Fruit fly (Drosophila melanogaster) whole organism, embryonic: ENCODE data around the gene Creld.

Experiments used
- CG10565 ChIP-seq: fragments of 200-800 bp; sonication (Bioruptor generic); optimal IDR thresholded peaks from 3 replicates; lab custom pipeline; 2016; ENCODE audit warnings: missing biosample characterization, mild to moderate bottlenecking, missing genetic modification characterization
- CG11456 ChIP-seq: fragments of 200-800 bp; sonication (Bioruptor generic); IDR thresholded peaks from 3 replicates; pipeline ENCODE4 v1.3.6; 2022; ENCODE audit warnings: missing biosample characterization, missing genetic modification characterization
- CG11695 ChIP-seq: fragments of 200-800 bp; sonication (Bioruptor generic); IDR thresholded peaks from 3 replicates; pipeline ENCODE4 v1.3.6; 2022; ENCODE audit warnings: missing biosample characterization, missing genetic modification characterization
- CG12071 ChIP-seq: fragments of 200-800 bp; sonication (Bioruptor generic); optimal IDR thresholded peaks from 3 replicates; lab custom pipeline; 2018; ENCODE audit warnings: missing biosample characterization, mild to moderate bottlenecking, missing genetic modification characterization
- CG1233 ChIP-seq: fragments of 200-800 bp; sonication (Bioruptor generic); optimal IDR thresholded peaks from 4 replicates; lab custom pipeline; 2018; ENCODE audit warnings: missing biosample characterization, mild to moderate bottlenecking, missing genetic modification characterization
- CG1647 ChIP-seq: fragments of 200-800 bp; sonication (Bioruptor generic); optimal IDR thresholded peaks from 3 replicates; lab custom pipeline; 2016; ENCODE audit warnings: missing biosample characterization, missing genetic modification characterization
- CG16779 ChIP-seq: fragments of 200-800 bp; sonication (Bioruptor generic); IDR thresholded peaks from 2 replicates; pipeline ENCODE4 v1.3.6; 2022; ENCODE audit warnings: missing biosample characterization, missing genetic modification characterization
- CG17186 ChIP-seq: fragments of 200-800 bp; sonication (Bioruptor generic); optimal IDR thresholded peaks from 3 replicates; lab custom pipeline; 2017; ENCODE audit warnings: missing biosample characterization, missing genetic modification reagents, missing genetic modification characterization
- CG17385 ChIP-seq: fragments of 200-800 bp; sonication (Bioruptor generic); optimal IDR thresholded peaks from 3 replicates; lab custom pipeline; 2018; ENCODE audit warnings: missing biosample characterization, mild to moderate bottlenecking, missing genetic modification characterization
- CG1792 ChIP-seq: fragments of 200-800 bp; sonication (Bioruptor generic); optimal IDR thresholded peaks from 2 replicates; lab custom pipeline; 2016; ENCODE audit warnings: missing biosample characterization, missing genetic modification characterization
- CG2875 ChIP-seq: fragments of 200-800 bp; sonication (Bioruptor generic); optimal IDR thresholded peaks from 2 replicates; lab custom pipeline; 2017; ENCODE audit warnings: missing biosample characterization, mild to moderate bottlenecking, missing genetic modification characterization, missing genetic modification reagents
- CG32772 ChIP-seq: fragments of 200-800 bp; sonication (Bioruptor generic); IDR thresholded peaks from 2 replicates; pipeline ENCODE4 v1.3.6; 2022; ENCODE audit warnings: missing biosample characterization, missing genetic modification characterization
- CG3281 ChIP-seq: fragments of 200-800 bp; sonication (Bioruptor generic); optimal IDR thresholded peaks from 3 replicates; lab custom pipeline; 2017; ENCODE audit warnings: missing biosample characterization, mild to moderate bottlenecking, missing genetic modification characterization
- CG33213 ChIP-seq: fragments of 200-800 bp; sonication (Bioruptor generic); optimal IDR thresholded peaks from 3 replicates; lab custom pipeline; 2016; ENCODE audit warnings: missing biosample characterization, missing genetic modification characterization
- CG42726 ChIP-seq: fragments of 200-800 bp; sonication (Bioruptor generic); IDR thresholded peaks from 2 replicates; pipeline ENCODE4 v1.3.6; 2022; ENCODE audit warnings: missing biosample characterization, missing genetic modification characterization; ENCODE audit not compliant: partially characterized antibody
- CG4854 ChIP-seq: fragments of 200-800 bp; sonication (Bioruptor generic); optimal IDR thresholded peaks from 2 replicates; lab custom pipeline; 2016; ENCODE audit warnings: missing biosample characterization, missing genetic modification characterization, inconsistent platforms
- CG6254 ChIP-seq: fragments of 200-800 bp; sonication (Bioruptor generic); optimal IDR thresholded peaks from 3 replicates; lab custom pipeline; 2017; ENCODE audit warnings: mild to moderate bottlenecking, missing biosample characterization, missing genetic modification reagents, missing genetic modification characterization
- CG6654 ChIP-seq: fragments of 200-800 bp; sonication (Bioruptor generic); optimal IDR thresholded peaks from 2 replicates; lab custom pipeline; 2017; ENCODE audit warnings: missing biosample characterization, mild to moderate bottlenecking, missing genetic modification characterization
- CG7987 ChIP-seq: fragments of 200-800 bp; sonication (Bioruptor generic); optimal IDR thresholded peaks from 2 replicates; lab custom pipeline; 2018; ENCODE audit warnings: missing biosample characterization, mild to moderate bottlenecking, missing genetic modification characterization, moderate library complexity
- CG8944 ChIP-seq: fragments of 200-800 bp; sonication (Bioruptor generic); optimal IDR thresholded peaks from 3 replicates; lab custom pipeline; 2016; ENCODE audit warnings: missing biosample characterization, missing genetic modification characterization
- CG9437 ChIP-seq: fragments of 200-800 bp; sonication (Bioruptor generic); optimal IDR thresholded peaks from 2 replicates; lab custom pipeline; 2018; ENCODE audit warnings: missing biosample characterization, mild to moderate bottlenecking, missing genetic modification characterization
- CG9609 ChIP-seq: fragments of 200-800 bp; sonication (Bioruptor generic); optimal IDR thresholded peaks from 3 replicates; lab custom pipeline; 2016; ENCODE audit warnings: missing biosample characterization, missing genetic modification characterization
- Chrac-16 ChIP-seq: fragments of 200-800 bp; sonication (Bioruptor generic); optimal IDR thresholded peaks from 3 replicates; lab custom pipeline; 2016; ENCODE audit warnings: missing biosample characterization, missing genetic modification characterization
- Deaf1 ChIP-seq: fragments of 200-800 bp; optimal IDR thresholded peaks from 3 replicates; lab custom pipeline; 2019; ENCODE audit warnings: missing biosample characterization, mild to moderate bottlenecking, missing genetic modification characterization, moderate library complexity
- E2f1 ChIP-seq: fragments of 200-800 bp; sonication (Bioruptor generic); IDR thresholded peaks from 2 replicates; pipeline ENCODE4 v1.3.6; 2022; ENCODE audit warnings: missing biosample characterization, missing genetic modification characterization
- Elba2 ChIP-seq: fragments of 200-800 bp; sonication (Bioruptor generic); optimal IDR thresholded peaks from 3 replicates; lab custom pipeline; 2016; ENCODE audit warnings: missing biosample characterization, missing genetic modification characterization
- Fer2 ChIP-seq: fragments of 200-800 bp; sonication (Bioruptor generic); optimal IDR thresholded peaks from 2 replicates; lab custom pipeline; 2018; ENCODE audit warnings: missing biosample characterization, mild to moderate bottlenecking, missing genetic modification characterization, moderate library complexity
- HLH3B ChIP-seq: fragments of 200-800 bp; sonication (Bioruptor generic); IDR thresholded peaks from 2 replicates; pipeline ENCODE4 v1.3.6; 2022; ENCODE audit warnings: missing biosample characterization, missing genetic modification characterization
- HLHmδ ChIP-seq: fragments of 200-800 bp; sonication (Bioruptor generic); optimal IDR thresholded peaks from 2 replicates; lab custom pipeline; 2018; ENCODE audit warnings: missing biosample characterization, mild to moderate bottlenecking, missing genetic modification characterization, moderate library complexity
- Hand ChIP-seq: fragments of 200-800 bp; sonication (Bioruptor generic); optimal IDR thresholded peaks from 2 replicates; lab custom pipeline; 2017; ENCODE audit warnings: mild to moderate bottlenecking, missing biosample characterization, missing genetic modification reagents, missing genetic modification characterization
- HmgZ ChIP-seq: fragments of 200-800 bp; sonication (Bioruptor generic); optimal IDR thresholded peaks from 2 replicates; lab custom pipeline; 2018; ENCODE audit warnings: missing biosample characterization, mild to moderate bottlenecking, missing genetic modification characterization
- Hmx ChIP-seq: fragments of 200-800 bp; sonication (Bioruptor generic); optimal IDR thresholded peaks from 2 replicates; lab custom pipeline; 2016; ENCODE audit warnings: missing biosample characterization, missing genetic modification characterization
- Lhr ChIP-seq: fragments of 200-800 bp; sonication (Bioruptor generic); optimal IDR thresholded peaks from 3 replicates; lab custom pipeline; 2017; ENCODE audit warnings: mild to moderate bottlenecking, missing biosample characterization, missing genetic modification reagents, missing genetic modification characterization
- Pdp1 ChIP-seq, 2 experiments: fragments of 200-800 bp; sonication (Bioruptor generic); optimal IDR thresholded peaks; 3 replicates each; lab custom pipeline; 2016; ENCODE audit warnings: missing biosample characterization in 2 of 2, missing genetic modification characterization in 2 of 2, mild to moderate bottlenecking in 1 of 2, moderate library complexity in 1 of 2
- Poxn ChIP-seq: fragments of 200-800 bp; sonication (Bioruptor generic); IDR thresholded peaks from 2 replicates; pipeline ENCODE4 v1.3.6; 2022; ENCODE audit warnings: missing biosample characterization, missing genetic modification characterization
- YL-1 ChIP-seq: fragments of 200-800 bp; sonication (Bioruptor generic); optimal IDR thresholded peaks from 3 replicates; lab custom pipeline; 2017; ENCODE audit warnings: missing biosample characterization, mild to moderate bottlenecking, missing genetic modification characterization
- cato ChIP-seq: fragments of 200-800 bp; sonication (Bioruptor generic); optimal IDR thresholded peaks from 2 replicates; lab custom pipeline; 2016; ENCODE audit warnings: missing biosample characterization, missing genetic modification characterization, borderline replicate concordance
- cwo ChIP-seq: fragments of 200-800 bp; sonication (Bioruptor generic); optimal IDR thresholded peaks from 3 replicates; lab custom pipeline; 2017; ENCODE audit warnings: missing biosample characterization, missing genetic modification characterization, mild to moderate bottlenecking, moderate library complexity, missing genetic modification reagents
- dmrt99B ChIP-seq: fragments of 200-800 bp; sonication (Bioruptor generic); optimal IDR thresholded peaks from 2 replicates; lab custom pipeline; 2018; ENCODE audit warnings: missing biosample characterization, mild to moderate bottlenecking, missing genetic modification characterization, moderate library complexity
- exex ChIP-seq: fragments of 200-800 bp; sonication (Bioruptor generic); optimal IDR thresholded peaks from 4 replicates; lab custom pipeline; 2018; ENCODE audit warnings: missing biosample characterization, mild to moderate bottlenecking, missing genetic modification characterization, moderate library complexity
- gt ChIP-seq: fragments of 200-800 bp; sonication (Bioruptor generic); IDR thresholded peaks from 2 replicates; pipeline ENCODE4 v1.3.6; 2022; ENCODE audit warnings: missing biosample characterization, missing genetic modification characterization
- inv ChIP-seq: fragments of 200-800 bp; sonication (Bioruptor generic); IDR thresholded peaks from 2 replicates; pipeline ENCODE4 v1.3.6; 2022; ENCODE audit warnings: missing biosample characterization, missing genetic modification characterization; ENCODE audit not compliant: partially characterized antibody
- p53 ChIP-seq: fragments of 200-800 bp; sonication (Bioruptor generic); optimal IDR thresholded peaks from 2 replicates; lab custom pipeline; 2016; ENCODE audit warnings: missing biosample characterization, missing genetic modification characterization
- pum ChIP-seq: fragments of 200-800 bp; sonication (Bioruptor generic); optimal IDR thresholded peaks from 2 replicates; lab custom pipeline; 2016; ENCODE audit warnings: missing biosample characterization, missing genetic modification characterization
- rib ChIP-seq: fragments of 200-800 bp; sonication (Bioruptor generic); IDR thresholded peaks from 2 replicates; pipeline ENCODE4 v1.3.6; 2022; ENCODE audit warnings: missing biosample characterization, missing genetic modification characterization
- ro ChIP-seq: fragments of 200-800 bp; sonication (Bioruptor generic); IDR thresholded peaks from 2 replicates; pipeline ENCODE4 v1.3.6; 2022; ENCODE audit warnings: missing biosample characterization, missing genetic modification characterization
- sd ChIP-seq: fragments of 200-800 bp; sonication (Bioruptor generic); optimal IDR thresholded peaks from 3 replicates; lab custom pipeline; 2018; ENCODE audit warnings: missing biosample characterization, mild to moderate bottlenecking, missing genetic modification characterization, moderate library complexity
- sr ChIP-seq: fragments of 200-800 bp; sonication (Bioruptor generic); IDR thresholded peaks from 3 replicates; pipeline ENCODE4 v1.3.6; 2022; ENCODE audit warnings: missing biosample characterization, missing genetic modification characterization
- trh ChIP-seq: fragments of 200-800 bp; sonication (Bioruptor generic); optimal IDR thresholded peaks from 2 replicates; lab custom pipeline; 2016; ENCODE audit warnings: missing biosample characterization, missing genetic modification characterization
- ttk ChIP-seq: fragments of 200-800 bp; sonication (Bioruptor generic); IDR thresholded peaks from 2 replicates; pipeline ENCODE4 v2.1.2; 2022; ENCODE audit warnings: missing biosample characterization, missing genetic modification characterization
- wor ChIP-seq: fragments of 200-800 bp; sonication (Bioruptor generic); IDR thresholded peaks from 2 replicates; pipeline ENCODE4 v1.3.6; 2022; ENCODE audit warnings: missing biosample characterization, missing genetic modification characterization

Gene Creld

DNA sequence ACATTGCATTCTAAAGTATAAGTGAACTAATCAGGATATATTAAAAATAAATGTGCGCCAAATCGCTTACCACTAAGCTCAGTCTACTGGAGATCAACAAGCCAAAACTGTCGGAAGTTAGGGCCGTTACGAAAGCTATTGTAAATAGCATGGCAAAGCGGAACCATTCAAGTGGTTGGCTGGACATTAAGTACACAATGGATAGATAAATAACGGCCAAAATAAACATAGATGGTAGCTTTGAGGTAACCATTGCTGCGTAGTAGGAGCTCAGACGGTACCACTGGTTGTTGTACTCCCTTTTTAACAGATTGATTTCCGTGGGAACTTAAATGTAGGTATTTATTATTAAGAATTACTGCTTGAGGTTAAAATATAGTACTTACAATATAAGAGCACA, 15.6 kb downstream of the Creld start (continued):
- TF ChIP-seq sd (tag; lab: Kevin White, UChicago): no peak
- peak; percentile 34 for TF ChIP-seq CG3281 (GFP tag; lab: Kevin White, UChicago)
- TF ChIP-seq CG9609 (GFP tag; lab: Kevin White, UChicago): no peak
- peak; percentile 38; the same call in 1 of the 2 replicates for TF ChIP-seq E2f1 (GFP tag; lab: Robert Waterston, UW)
- no peak for TF ChIP-seq Elba2 (GFP tag; lab: Kevin White, UChicago)
- no peak for TF ChIP-seq Fer2 (tag; lab: Kevin White, UChicago)
- no peak for TF ChIP-seq dmrt99B
- no peak for TF ChIP-seq Hmx (GFP tag; lab: Kevin White, UChicago)
- peak; percentile 39; the same call in 1 of the 2 replicates for TF ChIP-seq HLH3B (GFP tag; lab: Robert Waterston, UW)
- peak; percentile 67 for TF ChIP-seq CG12071 (GFP tag; lab: Kevin White, UChicago)
- no peak for TF ChIP-seq CG4854 (GFP tag; lab: Kevin White, UChicago)
- TF ChIP-seq CG1792 (GFP tag; lab: Kevin White, UChicago): peak; percentile 11
- TF ChIP-seq gt (GFP tag; lab: Robert Waterston, UW): no peak
- peak; percentile 51; the same call in 1 of the 3 replicates for TF ChIP-seq CG11695 (GFP tag; lab: Robert Waterston, UW)
- TF ChIP-seq CG33213 (GFP tag; lab: Kevin White, UChicago): peak; percentile 19
- TF ChIP-seq Deaf1: no peak
- no peak for TF ChIP-seq CG32772 (GFP tag; lab: Robert Waterston, UW)
- TF ChIP-seq CG7987 (GFP tag; lab: Kevin White, UChicago): peak; percentile 53
- peak; percentile 63 for TF ChIP-seq HLHmδ (GFP tag; lab: Kevin White, UChicago)
- no peak for TF ChIP-seq CG6254 (GFP tag; lab: Kevin White, UChicago)
- no peak for TF ChIP-seq p53 (GFP tag; lab: Kevin White, UChicago)
- no peak for TF ChIP-seq CG9437 (GFP tag; lab: Kevin White, UChicago)
- no peak for TF ChIP-seq inv (GFP tag; lab: Robert Waterston, UW)
- no peak for TF ChIP-seq CG10565 (GFP tag; lab: Kevin White, UChicago)
- TF ChIP-seq CG42726 (GFP tag; lab: Robert Waterston, UW): no peak
- no peak for TF ChIP-seq trh (GFP tag; lab: Kevin White, UChicago)
- TF ChIP-seq CG8944 (GFP tag; lab: Kevin White, UChicago): no peak
- TF ChIP-seq HmgZ (tag; lab: Kevin White, UChicago): peak; percentile 14
- no peak for TF ChIP-seq YL-1 (GFP tag; lab: Kevin White, UChicago)
- TF ChIP-seq cwo (GFP tag; lab: Kevin White, UChicago): peak; percentile 13
- TF ChIP-seq rib (GFP tag; lab: Robert Waterston, UW): no peak
- TF ChIP-seq CG11456 (GFP tag; lab: Robert Waterston, UW): no peak
- TF ChIP-seq wor: no peak
- no peak for TF ChIP-seq Poxn
- no peak for TF ChIP-seq CG17186 (GFP tag; lab: Kevin White, UChicago)
- TF ChIP-seq Chrac-16 (GFP tag; lab: Kevin White, UChicago): no peak
- TF ChIP-seq CG6654 (GFP tag; lab: Kevin White, UChicago): no peak
- no peak for TF ChIP-seq ro (GFP tag; lab: Robert Waterston, UW)
- no peak for TF ChIP-seq ttk
- TF ChIP-seq Pdp1 (GFP tag; optimal IDR thresholded peaks at IDR 0.05; lab: Kevin White, UChicago): peak in 1 of 2 experiments; percentile 12
- TF ChIP-seq Lhr (GFP tag; lab: Kevin White, UChicago): no peak
- no peak for TF ChIP-seq pum (GFP tag; lab: Kevin White, UChicago)
- peak; percentile 10 for TF ChIP-seq CG1647 (GFP tag; lab: Kevin White, UChicago)
- TF ChIP-seq exex: peak; percentile 11
- no peak for TF ChIP-seq CG16779 (GFP tag; lab: Robert Waterston, UW)
- peak; percentile 43 for TF ChIP-seq CG1233
- TF ChIP-seq sr: no peak
- peak; percentile 56 for TF ChIP-seq CG2875 (GFP tag; lab: Kevin White, UChicago)
- no peak for TF ChIP-seq Hand
- TF ChIP-seq CG17385: peak; percentile 4
- TF ChIP-seq cato: no peak
